Worm (Caenorhabditis elegans) whole organism, L3 larva: ENCODE data around the gene T22F3.7.
"Not testable (repeated sequence)": the region's sequence is repeated elsewhere in the genome, so short reads cannot be mapped to it uniquely, and the experiment has no call there.

Source experiments
- aly-2 ChIP-seq: fragments of 150-350 bp; optimal IDR thresholded peaks from 2 replicates; lab custom pipeline; 2014; ENCODE audit warnings: missing biosample characterization, missing genetic modification characterization
- ama-1 ChIP-seq: fragments of 150-350 bp; optimal IDR thresholded peaks from 2 replicates; lab custom pipeline; 2018
- egl-27 ChIP-seq: sonication (generic microtip); optimal IDR thresholded peaks from 4 replicates; lab custom pipeline; 2017; ENCODE audit warnings: missing biosample characterization, missing genetic modification reagents, missing genetic modification characterization
- elt-2 ChIP-seq: sonication (generic microtip); optimal IDR thresholded peaks from 2 replicates; lab custom pipeline; 2016; ENCODE audit warnings: missing genetic modification reagents, mild to moderate bottlenecking, missing genetic modification characterization, missing compliant biosample characterization
- fos-1 ChIP-seq: fragments of 150-350 bp; optimal IDR thresholded peaks from 2 replicates; lab custom pipeline; 2014; ENCODE audit warnings: missing biosample characterization, missing genetic modification characterization
- nhr-11 ChIP-seq: fragments of 150-350 bp; optimal IDR thresholded peaks from 2 replicates; lab custom pipeline; 2014; ENCODE audit warnings: missing biosample characterization, missing genetic modification characterization
- nhr-12 ChIP-seq: fragments of 150-350 bp; optimal IDR thresholded peaks from 2 replicates; lab custom pipeline; 2014; ENCODE audit warnings: missing biosample characterization, missing genetic modification characterization
- nhr-23 ChIP-seq: fragments of 150-350 bp; optimal IDR thresholded peaks from 2 replicates; lab custom pipeline; 2014; ENCODE audit warnings: missing biosample characterization, missing genetic modification reagents, missing genetic modification characterization
- nhr-25 ChIP-seq: sonication (generic microtip); optimal IDR thresholded peaks from 2 replicates; lab custom pipeline; 2017; ENCODE audit warnings: missing biosample characterization, missing genetic modification characterization
- skn-1 ChIP-seq: fragments of 150-350 bp; optimal IDR thresholded peaks from 2 replicates; lab custom pipeline; 2014; ENCODE audit warnings: missing biosample characterization, missing genetic modification characterization
- snpc-4 ChIP-seq: fragments of 150-350 bp; optimal IDR thresholded peaks from 2 replicates; lab custom pipeline; 2014; ENCODE audit warnings: missing biosample characterization, missing genetic modification characterization
- unc-62 ChIP-seq: fragments of 150-350 bp; sonication (generic microtip); optimal IDR thresholded peaks from 4 replicates; lab custom pipeline; 2014; ENCODE audit warnings: missing biosample characterization, missing genetic modification reagents, missing genetic modification characterization

ce11 chrV:3620608-3621007 lies 20.1 kb upstream of the T22F3.7 start, which contains the start of gene srx-93:
- TF ChIP-seq fos-1 (tag; lab: Kevin White, UChicago); aly-2 (tag; lab: Kevin White, UChicago); nhr-11 (tag; lab: Kevin White, UChicago); unc-62 (GFP tag; lab: Kevin White, UChicago); nhr-23 (tag; lab: Kevin White, UChicago); elt-2 (tag; lab: Kevin White, UChicago); nhr-12 (tag; lab: Kevin White, UChicago); ama-1 (lab: Kevin White, UChicago); skn-1; nhr-25; snpc-4; egl-27 (tag; lab: Kevin White, UChicago): not testable (repeated sequence)
